Worm (Caenorhabditis elegans): Measurements from ENCODE around the gene cec-7.
A peak's percentile ranks its signal among the peaks of the same experiment; 100 is the strongest.

The cec-7 gene

DNA sequence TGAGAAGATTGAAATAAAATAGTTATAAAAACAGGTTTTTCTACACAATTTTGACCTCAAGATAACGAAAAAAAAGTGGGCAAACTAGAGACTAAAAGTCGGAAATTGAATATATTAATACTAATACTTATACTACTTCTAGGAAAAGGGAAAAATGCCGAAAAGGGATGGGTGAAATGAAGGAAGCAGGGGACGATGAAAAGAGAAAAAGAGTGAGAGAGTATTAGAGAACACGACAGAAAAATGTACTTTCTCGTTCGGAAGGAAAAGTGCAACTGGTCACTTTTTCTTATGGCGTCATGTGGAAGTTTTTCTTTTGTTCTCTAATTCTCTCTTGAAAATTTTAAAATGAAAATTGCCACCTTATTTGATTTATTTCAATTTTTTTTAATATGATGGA lies 36.0 kb downstream of the cec-7 start:
- peak; percentile 69 for TF ChIP-seq lin-13 (GFP tag; optimal IDR thresholded peaks at IDR 0.05)
- no peak for TF ChIP-seq nhr-23 (tag; optimal IDR thresholded peaks at IDR 0.05)
- TF ChIP-seq sma-3 (GFP tag; optimal IDR thresholded peaks at IDR 0.05): peak; percentile 74
- no peak for TF ChIP-seq ZK546.5 (tag; optimal IDR thresholded peaks at IDR 0.05)
- peak; percentile 99 for TF ChIP-seq sma-9 (GFP tag; optimal IDR thresholded peaks at IDR 0.05)
- no peak for TF ChIP-seq sma-9 (tag; optimal IDR thresholded peaks at IDR 0.05)
- no peak for TF ChIP-seq mbf-1 (tag; optimal IDR thresholded peaks at IDR 0.05)
- peak; percentile 23 for TF ChIP-seq ceh-16 (tag; optimal IDR thresholded peaks at IDR 0.05)
- peak; percentile 38 for TF ChIP-seq mab-5 (tag; optimal IDR thresholded peaks at IDR 0.05)
- TF ChIP-seq lsy-2 (tag; optimal IDR thresholded peaks at IDR 0.05): peak; percentile 29 to 88
- no peak for TF ChIP-seq unc-62 (GFP tag; optimal IDR thresholded peaks at IDR 0.05)
- TF ChIP-seq blmp-1 (tag; optimal IDR thresholded peaks at IDR 0.05; ENCODE audit: insufficient read depth): peak; percentile 96
- peak; percentile 90 for TF ChIP-seq nhr-21 (tag; optimal IDR thresholded peaks at IDR 0.05)
- peak; percentile 82 for TF ChIP-seq crh-2 (tag; optimal IDR thresholded peaks at IDR 0.05)
- TF ChIP-seq gmeb-1 (tag; optimal IDR thresholded peaks at IDR 0.05): peak; percentile 2
- no peak for TF ChIP-seq R02D3.7 (tag; optimal IDR thresholded peaks at IDR 0.05)
- peak; percentile 40 to 83 for TF ChIP-seq mdl-1 (tag; optimal IDR thresholded peaks at IDR 0.05)
- no peak for TF ChIP-seq elt-1 (tag; optimal IDR thresholded peaks at IDR 0.05)
- peak; percentile 99 for TF ChIP-seq F13H6.1 (tag; optimal IDR thresholded peaks at IDR 0.05)
- no peak for TF ChIP-seq ceh-82 (tag; optimal IDR thresholded peaks at IDR 0.05)
- no peak for TF ChIP-seq ztf-1 (GFP tag; conservative IDR thresholded peaks at IDR 0.05)
- peak; percentile 79 for TF ChIP-seq unc-55 (GFP tag; optimal IDR thresholded peaks at IDR 0.05)
- TF ChIP-seq ama-1 (optimal IDR thresholded peaks at IDR 0.05): no peak
- peak; percentile 88 for TF ChIP-seq egl-27 (tag; optimal IDR thresholded peaks at IDR 0.05)
- TF ChIP-seq skn-1 (tag; optimal IDR thresholded peaks at IDR 0.05): peak; percentile 47
- no peak for TF ChIP-seq ztf-11 (tag; optimal IDR thresholded peaks at IDR 0.05)
- TF ChIP-seq fos-1 (tag; optimal IDR thresholded peaks at IDR 0.05): peak; percentile 95
- no peak for TF ChIP-seq nhr-77 (tag; optimal IDR thresholded peaks at IDR 0.05)
- no peak for TF ChIP-seq peb-1 (tag; optimal IDR thresholded peaks at IDR 0.05)
- peak; percentile 97 for TF ChIP-seq sem-4 (tag; optimal IDR thresholded peaks at IDR 0.05)
- TF ChIP-seq nhr-11 (tag; optimal IDR thresholded peaks at IDR 0.05): no peak
- TF ChIP-seq unc-39 (tag; optimal IDR thresholded peaks at IDR 0.05): no peak
- TF ChIP-seq nhr-12 (tag; optimal IDR thresholded peaks at IDR 0.05): no peak
- peak; percentile 64 for TF ChIP-seq Y55F3AM.14 (GFP tag; optimal IDR thresholded peaks at IDR 0.05)
- TF ChIP-seq nhr-10 (tag; optimal IDR thresholded peaks at IDR 0.05): no peak
- no peak for TF ChIP-seq elt-3 (tag; optimal IDR thresholded peaks at IDR 0.05)
- TF ChIP-seq alr-1 (tag; optimal IDR thresholded peaks at IDR 0.05): no peak
- peak; percentile 80 for TF ChIP-seq C34F6.9 (tag; optimal IDR thresholded peaks at IDR 0.05)
- no peak for TF ChIP-seq lin-39 (tag; optimal IDR thresholded peaks at IDR 0.05)
- peak; percentile 44 for TF ChIP-seq nhr-25 (tag; optimal IDR thresholded peaks at IDR 0.05)
- TF ChIP-seq ztf-4 (tag; optimal IDR thresholded peaks at IDR 0.05): peak; percentile 13
- TF ChIP-seq nhr-129 (tag; optimal IDR thresholded peaks at IDR 0.05): no peak
- peak; percentile 62 for TF ChIP-seq nhr-6 (tag; optimal IDR thresholded peaks at IDR 0.05)
- TF ChIP-seq zag-1 (tag; optimal IDR thresholded peaks at IDR 0.05): peak; percentile 41
- TF ChIP-seq snpc-4 (tag; optimal IDR thresholded peaks at IDR 0.05): no peak
- TF ChIP-seq aly-2 (tag; optimal IDR thresholded peaks at IDR 0.05): no peak
- TF ChIP-seq lin-11 (tag; optimal IDR thresholded peaks at IDR 0.05): no peak
- no peak for TF ChIP-seq nhr-237 (tag; optimal IDR thresholded peaks at IDR 0.05)
- TF ChIP-seq dmd-4 (tag; optimal IDR thresholded peaks at IDR 0.05): no peak

Measured in whole organism, L2 larva.